Worm (Caenorhabditis elegans) whole organism, late embryonic: ENCODE data around the gene ZK742.6.

Source experiments
- C38D4.7 ChIP-seq: fragments of 200-800 bp; sonication (Bioruptor generic); optimal IDR thresholded peaks from 2 replicates; lab custom pipeline; 2018; ENCODE audit warnings: mild to moderate bottlenecking, missing genetic modification characterization, moderate library complexity, missing compliant biosample characterization
- F13H6.1 ChIP-seq: sonication (generic microtip); optimal IDR thresholded peaks from 2 replicates; lab custom pipeline; 2016; ENCODE audit warnings: missing genetic modification characterization, missing compliant biosample characterization
- ama-1 ChIP-seq: fragments of 150-350 bp; optimal IDR thresholded peaks from 2 replicates; lab custom pipeline; 2014
- ceh-18 ChIP-seq: sonication (generic microtip); optimal IDR thresholded peaks from 2 replicates; lab custom pipeline; 2016; ENCODE audit warnings: missing genetic modification characterization, missing compliant biosample characterization
- ceh-22 ChIP-seq: sonication (generic microtip); optimal IDR thresholded peaks from 2 replicates; lab custom pipeline; 2017; ENCODE audit warnings: missing biosample characterization, missing genetic modification characterization
- dmd-4 ChIP-seq: sonication (generic microtip); optimal IDR thresholded peaks from 2 replicates; lab custom pipeline; 2016; ENCODE audit warnings: borderline replicate concordance, missing genetic modification characterization, missing compliant biosample characterization
- ets-4 ChIP-seq: sonication (generic microtip); optimal IDR thresholded peaks from 2 replicates; lab custom pipeline; 2016; ENCODE audit warnings: missing genetic modification characterization, missing compliant biosample characterization
- fax-1 ChIP-seq: sonication (generic microtip); optimal IDR thresholded peaks from 2 replicates; lab custom pipeline; 2016; ENCODE audit warnings: missing genotype, missing genetic modification characterization, missing compliant biosample characterization
- hlh-15 ChIP-seq: sonication (generic microtip); optimal IDR thresholded peaks from 2 replicates; lab custom pipeline; 2016; ENCODE audit warnings: missing genetic modification characterization, missing compliant biosample characterization
- hlh-6 ChIP-seq: sonication (generic microtip); optimal IDR thresholded peaks from 2 replicates; lab custom pipeline; 2016; ENCODE audit warnings: missing genotype, missing genetic modification characterization, missing compliant biosample characterization
- nfya-1 ChIP-seq: sonication (generic microtip); optimal IDR thresholded peaks from 2 replicates; lab custom pipeline; 2017; ENCODE audit warnings: missing genetic modification characterization, mild to moderate bottlenecking, missing compliant biosample characterization, antibody characterized with exemption, moderate library complexity
- pha-2 ChIP-seq: sonication (generic microtip); optimal IDR thresholded peaks from 2 replicates; lab custom pipeline; 2017; ENCODE audit warnings: mild to moderate bottlenecking, missing genetic modification characterization, missing compliant biosample characterization
- pha-4 ChIP-seq: fragments of 150-350 bp; optimal IDR thresholded peaks from 2 replicates; lab custom pipeline; 2018; ENCODE audit warnings: missing biosample characterization, missing genetic modification reagents, missing genetic modification characterization
- ref-2 ChIP-seq: sonication (generic microtip); optimal IDR thresholded peaks from 2 replicates; lab custom pipeline; 2016; ENCODE audit warnings: missing genetic modification characterization, missing compliant biosample characterization

ce11 chrV:7830952-7831351 is 16.2 kb upstream of the ZK742.6 start:
- no peak for TF ChIP-seq ama-1 (lab: Kevin White, UChicago)
- TF ChIP-seq hlh-6 (tag; lab: Kevin White, UChicago): no peak
- no peak for TF ChIP-seq nfya-1 (tag; lab: Kevin White, UChicago)
- TF ChIP-seq dmd-4 (tag; lab: Kevin White, UChicago): no peak
- no peak for TF ChIP-seq ets-4 (tag; lab: Kevin White, UChicago)
- TF ChIP-seq ceh-22 (tag; lab: Kevin White, UChicago): no peak
- no peak for TF ChIP-seq pha-4
- no peak for TF ChIP-seq ceh-18 (tag; lab: Kevin White, UChicago)
- no peak for TF ChIP-seq pha-2 (tag; lab: Kevin White, UChicago)
- no peak for TF ChIP-seq F13H6.1 (tag; lab: Kevin White, UChicago)
- no peak for TF ChIP-seq ref-2 (tag; lab: Kevin White, UChicago)
- no peak for TF ChIP-seq C38D4.7 (GFP tag; lab: Kevin White, UChicago)
- TF ChIP-seq fax-1 (tag; lab: Kevin White, UChicago): no peak
- no peak for TF ChIP-seq hlh-15 (tag; lab: Kevin White, UChicago)
